Worm (Caenorhabditis elegans) whole organism, L4 larva: ENCODE measurements around the gene col-14.
A peak's percentile ranks its signal among the peaks of the same experiment; 100 is the strongest.

Experiments
- F44E2.7 ChIP-seq: fragments of 200-800 bp; sonication (Bioruptor generic); IDR thresholded peaks from 2 replicates; pipeline ENCODE4 v2.1.2; 2022; ENCODE audit warnings: missing genetic modification characterization, missing compliant biosample characterization
- F49E8.2 ChIP-seq: sonication (generic microtip); optimal IDR thresholded peaks from 2 replicates; lab custom pipeline; 2016; ENCODE audit warnings: missing compliant biosample characterization, mild to moderate bottlenecking, missing genetic modification characterization, borderline replicate concordance
- R02D3.7 ChIP-seq: fragments of 150-350 bp; sonication (generic microtip); optimal IDR thresholded peaks from 3 replicates; lab custom pipeline; 2014; ENCODE audit warnings: missing biosample characterization, missing genetic modification characterization
- T26A8.4 ChIP-seq: fragments of 200-800 bp; sonication (Bioruptor generic); IDR thresholded peaks from 2 replicates; pipeline ENCODE4 v1.3.6; 2022; ENCODE audit warnings: missing genetic modification characterization, missing compliant biosample characterization
- aha-1 ChIP-seq: fragments of 150-350 bp; peaks from one replicate; lab custom pipeline; 2014; ENCODE audit warnings: missing biosample characterization, missing genetic modification characterization
- aly-2 ChIP-seq: sonication (generic microtip); optimal IDR thresholded peaks from 2 replicates; lab custom pipeline; 2018; ENCODE audit warnings: missing biosample characterization, missing genetic modification characterization
- attf-4 ChIP-seq: sonication (generic microtip); optimal IDR thresholded peaks from 3 replicates; lab custom pipeline; 2017; ENCODE audit warnings: missing biosample characterization, missing genetic modification characterization
- ceh-20 ChIP-seq: fragments of 200-800 bp; sonication (Bioruptor generic); IDR thresholded peaks from 2 replicates; pipeline ENCODE4 v1.3.6; 2022; ENCODE audit warnings: missing genetic modification reagents, missing genetic modification characterization, missing compliant biosample characterization
- ceh-28 ChIP-seq: fragments of 150-350 bp; optimal IDR thresholded peaks from 2 replicates; lab custom pipeline; 2014; ENCODE audit warnings: missing biosample characterization, missing genetic modification reagents, missing genetic modification characterization
- ceh-32 ChIP-seq: sonication (generic microtip); optimal IDR thresholded peaks from 2 replicates; lab custom pipeline; 2016; ENCODE audit warnings: mild to moderate bottlenecking, missing genetic modification characterization, missing compliant biosample characterization; ENCODE audit not compliant: poor library complexity
- ceh-44 ChIP-seq: fragments of 200-800 bp; sonication (Bioruptor generic); IDR thresholded peaks from 2 replicates; pipeline ENCODE4 v1.3.6; 2022; ENCODE audit warnings: missing genetic modification reagents, missing genetic modification characterization, missing compliant biosample characterization
- ctbp-1 ChIP-seq: fragments of 200-800 bp; sonication (Bioruptor generic); IDR thresholded peaks from 2 replicates; pipeline ENCODE4 v1.3.6; 2022; ENCODE audit warnings: missing genetic modification reagents, missing genetic modification characterization, missing compliant biosample characterization
- daf-12 ChIP-seq: fragments of 150-350 bp; optimal IDR thresholded peaks from 2 replicates; lab custom pipeline; 2014; ENCODE audit warnings: missing biosample characterization, missing genetic modification reagents, missing genetic modification characterization
- daf-16 ChIP-seq, 3 experiments: sonication (generic microtip); optimal IDR thresholded peaks; 2 replicates each; lab custom pipeline; 2016 to 2017; ENCODE audit warnings: missing genetic modification characterization in 3 of 3, missing genetic modification reagents in 3 of 3, mild to moderate bottlenecking in 2 of 3, missing compliant biosample characterization in 2 of 3, missing biosample characterization in 1 of 3, moderate library complexity in 1 of 3
- dmd-6 ChIP-seq: fragments of 200-800 bp; sonication (Bioruptor generic); IDR thresholded peaks from 2 replicates; pipeline ENCODE4 v1.3.6; 2022; ENCODE audit warnings: missing genetic modification reagents, missing genetic modification characterization, missing compliant biosample characterization
- dmd-9 ChIP-seq: fragments of 200-800 bp; sonication (Bioruptor generic); IDR thresholded peaks from 2 replicates; pipeline ENCODE4 v1.3.6; 2022; ENCODE audit warnings: missing genetic modification reagents, missing genetic modification characterization, missing compliant biosample characterization
- dve-1 ChIP-seq: sonication (generic microtip); optimal IDR thresholded peaks from 2 replicates; lab custom pipeline; 2017; ENCODE audit warnings: antibody characterized with exemption, mild to moderate bottlenecking, missing genetic modification characterization, missing compliant biosample characterization; ENCODE audit not compliant: insufficient read depth
- egl-27 ChIP-seq: sonication (generic microtip); optimal IDR thresholded peaks from 3 replicates; lab custom pipeline; 2017; ENCODE audit warnings: missing biosample characterization, missing genetic modification reagents, missing genetic modification characterization
- fkh-10 ChIP-seq: fragments of 150-350 bp; optimal IDR thresholded peaks from 2 replicates; lab custom pipeline; 2014; ENCODE audit warnings: missing biosample characterization, missing genetic modification reagents, missing genetic modification characterization
- hlh-30 ChIP-seq: sonication (generic microtip); optimal IDR thresholded peaks from 2 replicates; lab custom pipeline; 2017; ENCODE audit warnings: antibody characterized with exemption, mild to moderate bottlenecking, missing genetic modification characterization, missing compliant biosample characterization; ENCODE audit not compliant: insufficient read depth
- hmg-1.1 ChIP-seq: fragments of 200-800 bp; sonication (Bioruptor generic); IDR thresholded peaks from 2 replicates; pipeline ENCODE4 v1.3.6; 2022; ENCODE audit warnings: missing genetic modification reagents, missing genetic modification characterization, missing compliant biosample characterization
- jun-1 ChIP-seq: fragments of 150-350 bp; optimal IDR thresholded peaks from 2 replicates; lab custom pipeline; 2014; ENCODE audit warnings: missing biosample characterization, missing genetic modification reagents, missing genetic modification characterization
- lim-7 ChIP-seq: fragments of 200-800 bp; sonication (Bioruptor generic); IDR thresholded peaks from 2 replicates; pipeline ENCODE4 v1.3.6; 2022; ENCODE audit warnings: missing genetic modification characterization, missing compliant biosample characterization
- lir-3 ChIP-seq: sonication (generic microtip); optimal IDR thresholded peaks from 2 replicates; lab custom pipeline; 2016; ENCODE audit warnings: mild to moderate bottlenecking, missing genetic modification characterization, missing compliant biosample characterization
- lsy-2 ChIP-seq, 2 experiments: fragments of 150-350 bp in 1 of 2; sonication (generic microtip) in 1 of 2; optimal IDR thresholded peaks; 2 replicates each; lab custom pipeline; 2014 to 2017; ENCODE audit warnings: missing biosample characterization in 2 of 2, missing genetic modification characterization in 2 of 2
- mdl-1 ChIP-seq, 2 experiments: fragments of 150-350 bp in 1 of 2; sonication (generic microtip) in 1 of 2; optimal IDR thresholded peaks; 2 replicates each; lab custom pipeline; 2014 to 2017; ENCODE audit warnings: missing biosample characterization in 2 of 2, missing genetic modification characterization in 2 of 2
- mep-1 ChIP-seq: fragments of 150-350 bp; sonication (generic microtip); optimal IDR thresholded peaks from 3 replicates; lab custom pipeline; 2014; ENCODE audit warnings: missing biosample characterization, missing genetic modification characterization
- mxl-2 ChIP-seq: fragments of 200-800 bp; sonication (Bioruptor generic); conservative IDR thresholded peaks from 2 replicates; pipeline ENCODE4 v1.3.6; 2022; ENCODE audit warnings: missing genetic modification reagents, missing genetic modification characterization, missing compliant biosample characterization
- nhr-237 ChIP-seq: sonication (generic microtip); optimal IDR thresholded peaks from 2 replicates; lab custom pipeline; 2017; ENCODE audit warnings: missing biosample characterization, missing genetic modification characterization
- nhr-25 ChIP-seq: sonication (generic microtip); optimal IDR thresholded peaks from 2 replicates; lab custom pipeline; 2017; ENCODE audit warnings: missing genetic modification characterization, mild to moderate bottlenecking, missing compliant biosample characterization, antibody characterized with exemption, moderate library complexity, borderline replicate concordance; ENCODE audit not compliant: insufficient read depth
- nhr-28 ChIP-seq: fragments of 150-350 bp; optimal IDR thresholded peaks from 2 replicates; lab custom pipeline; 2014; ENCODE audit warnings: missing biosample characterization, missing genetic modification characterization
- nhr-41 ChIP-seq: fragments of 200-800 bp; sonication (Bioruptor generic); IDR thresholded peaks from 2 replicates; pipeline ENCODE4 v1.3.6; 2022; ENCODE audit warnings: missing genetic modification reagents, missing genetic modification characterization, missing compliant biosample characterization
- nhr-42 ChIP-seq: fragments of 200-800 bp; sonication (Bioruptor generic); IDR thresholded peaks from 2 replicates; pipeline ENCODE4 v1.3.6; 2022; ENCODE audit warnings: missing genetic modification characterization, missing compliant biosample characterization
- nhr-48 ChIP-seq: sonication (generic microtip); optimal IDR thresholded peaks from 2 replicates; lab custom pipeline; 2016; ENCODE audit warnings: mild to moderate bottlenecking, missing genetic modification characterization, missing compliant biosample characterization
- nhr-6 ChIP-seq: fragments of 150-350 bp; optimal IDR thresholded peaks from 2 replicates; lab custom pipeline; 2014; ENCODE audit warnings: missing biosample characterization, missing genetic modification characterization
- nhr-76 ChIP-seq: fragments of 150-350 bp; optimal IDR thresholded peaks from 2 replicates; lab custom pipeline; 2014; ENCODE audit warnings: missing biosample characterization, missing genetic modification characterization
- pha-4 ChIP-seq, 2 experiments: fragments of 150-350 bp in 1 of 2; fragments of 200-800 bp in 1 of 2; sonication (Bioruptor generic) in 1 of 2; IDR thresholded peaks in 1 of 2; optimal IDR thresholded peaks in 1 of 2; 2 replicates each; pipeline versions ENCODE4 v1.3.6 to Lab custom; 2014 to 2022; ENCODE audit warnings: missing genetic modification characterization in 2 of 2, missing genetic modification reagents in 2 of 2, missing biosample characterization in 1 of 2, missing compliant biosample characterization in 1 of 2
- php-3 ChIP-seq: fragments of 200-800 bp; sonication (Bioruptor generic); IDR thresholded peaks from 2 replicates; pipeline ENCODE4 v1.3.6; 2022; ENCODE audit warnings: missing genetic modification reagents, missing genetic modification characterization, missing compliant biosample characterization
- rbr-2 ChIP-seq: sonication (generic microtip); optimal IDR thresholded peaks from 2 replicates; lab custom pipeline; 2016; ENCODE audit warnings: missing genotype, missing genetic modification characterization, missing compliant biosample characterization
- saeg-2 ChIP-seq: fragments of 200-800 bp; sonication (Bioruptor generic); IDR thresholded peaks from 2 replicates; pipeline ENCODE4 v1.3.6; 2022; ENCODE audit warnings: missing genetic modification reagents, missing genetic modification characterization, missing compliant biosample characterization
- sdz-12 ChIP-seq: fragments of 200-800 bp; sonication (Bioruptor generic); optimal IDR thresholded peaks from 2 replicates; lab custom pipeline; 2018; ENCODE audit warnings: mild to moderate bottlenecking, missing genetic modification characterization, missing compliant biosample characterization
- set-16 ChIP-seq: fragments of 200-800 bp; sonication (Bioruptor generic); IDR thresholded peaks from 2 replicates; pipeline ENCODE4 v1.3.6; 2022; ENCODE audit warnings: missing genetic modification reagents, missing genetic modification characterization, missing compliant biosample characterization
- spr-1 ChIP-seq: sonication (generic microtip); optimal IDR thresholded peaks from 2 replicates; lab custom pipeline; 2016; ENCODE audit warnings: mild to moderate bottlenecking, missing genetic modification characterization, missing compliant biosample characterization
- unc-62 ChIP-seq, 3 experiments: fragments of 150-350 bp in 1 of 3; sonication (generic microtip); optimal IDR thresholded peaks in 2 of 3; peaks in 1 of 3; 1 replicate in 1 of 3; 2 replicates in 2 of 3; lab custom pipeline; 2014 to 2017; ENCODE audit warnings: missing biosample characterization in 3 of 3, missing genetic modification characterization in 3 of 3, missing genetic modification reagents in 3 of 3, missing genotype in 1 of 3
- vab-7 ChIP-seq: fragments of 200-800 bp; sonication (Bioruptor generic); IDR thresholded peaks from 2 replicates; pipeline ENCODE4 v1.3.6; 2022; ENCODE audit warnings: missing genetic modification reagents, missing genetic modification characterization, missing compliant biosample characterization
- zfp-2 ChIP-seq: sonication (generic microtip); optimal IDR thresholded peaks from 2 replicates; lab custom pipeline; 2016; ENCODE audit warnings: mild to moderate bottlenecking, missing genetic modification characterization, missing compliant biosample characterization
- zfp-3 ChIP-seq: fragments of 200-800 bp; sonication (Bioruptor generic); conservative IDR thresholded peaks from 2 replicates; pipeline ENCODE4 v1.3.6; 2022; ENCODE audit warnings: missing genetic modification reagents, missing genetic modification characterization, missing compliant biosample characterization
- zip-2 ChIP-seq: fragments of 150-350 bp; optimal IDR thresholded peaks from 2 replicates; lab custom pipeline; 2014; ENCODE audit warnings: missing biosample characterization, missing genetic modification characterization
- ztf-7 ChIP-seq: fragments of 150-350 bp; optimal IDR thresholded peaks from 2 replicates; lab custom pipeline; 2014; ENCODE audit warnings: missing biosample characterization, missing genetic modification characterization

The col-14 gene

DNA sequence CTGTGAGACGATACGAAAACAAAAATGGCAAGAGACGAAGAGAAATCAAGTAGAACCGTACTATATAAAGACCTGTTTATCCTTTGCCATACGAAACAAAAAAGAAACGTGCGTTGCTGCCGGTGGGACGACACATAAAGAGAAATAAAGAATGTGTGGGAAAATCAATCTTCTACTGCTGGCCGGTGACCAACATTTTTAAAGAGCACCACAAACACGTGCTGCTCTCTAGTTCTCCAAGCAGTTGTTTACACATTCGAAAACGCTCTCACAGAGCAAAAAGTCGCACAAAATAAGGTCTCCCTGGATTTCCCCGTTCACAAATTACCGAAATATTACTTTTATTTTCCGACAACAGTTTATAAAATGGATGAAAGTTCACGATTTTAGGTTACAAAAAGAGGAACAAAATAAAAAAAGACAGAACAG lies 36.3 kb downstream of the col-14 start, which contains the start of gene imp-3:
TSS of gene imp-3 (minus strand) at position 93 of the 429 bp plus-strand sequence.
- TF ChIP-seq nhr-25, result no peak
- no peak for TF ChIP-seq set-16 (GFP tag; lab: Robert Waterston, UW)
- TF ChIP-seq saeg-2 (GFP tag; lab: Robert Waterston, UW), result no peak
- TF ChIP-seq sdz-12 (GFP tag; lab: Kevin White, UChicago), result no peak
- peak; percentile 28 to 60 for TF ChIP-seq daf-16 (GFP tag; optimal IDR thresholded peaks at IDR 0.05; lab: Kevin White, UChicago)
- TF ChIP-seq daf-16 (tag; optimal IDR thresholded peaks at IDR 0.05; lab: Kevin White, UChicago), result peak; percentile 88
- TF ChIP-seq mxl-2 (GFP tag; lab: Robert Waterston, UW), result peak; percentile 46; the same call in 1 of the 2 replicates
- TF ChIP-seq unc-62 (GFP tag; optimal IDR thresholded peaks at IDR 0.05 in 1 of 2; lab: Kevin White, UChicago), result peak in 1 of 2 experiments; percentile 12
- TF ChIP-seq unc-62 (tag; optimal IDR thresholded peaks at IDR 0.05; lab: Kevin White, UChicago), result no peak
- TF ChIP-seq dmd-9, result no peak
- TF ChIP-seq F49E8.2 (tag; lab: Kevin White, UChicago), result no peak
- peak; percentile 81 for TF ChIP-seq hlh-30
- TF ChIP-seq mdl-1 (tag; optimal IDR thresholded peaks at IDR 0.05; lab: Kevin White, UChicago), result peak; percentile 41 to 88
- TF ChIP-seq ceh-20 (GFP tag; lab: Robert Waterston, UW), result peak; percentile 50; the same call in 1 of the 2 replicates
- peak; percentile 69 for TF ChIP-seq T26A8.4 (GFP tag; lab: Robert Waterston, UW)
- no peak for TF ChIP-seq ceh-28 (tag; lab: Kevin White, UChicago)
- peak; percentile 64 for TF ChIP-seq rbr-2 (tag; lab: Kevin White, UChicago)
- peak; percentile 77 for TF ChIP-seq mep-1 (tag; lab: Kevin White, UChicago)
- TF ChIP-seq lim-7 (GFP tag; lab: Robert Waterston, UW), result no peak; the same call in 1 of the 2 replicates
- peak; percentile 18 for TF ChIP-seq spr-1
- TF ChIP-seq fkh-10 (GFP tag; lab: Kevin White, UChicago), result no peak
- peak; percentile 62 for TF ChIP-seq dve-1 (tag; lab: Kevin White, UChicago)
- TF ChIP-seq nhr-28, result peak; percentile 22
- TF ChIP-seq vab-7 (GFP tag; lab: Robert Waterston, UW), result no peak
- peak; percentile 30 to 83 for TF ChIP-seq lsy-2 (tag; optimal IDR thresholded peaks at IDR 0.05; lab: Kevin White, UChicago)
- TF ChIP-seq ceh-44, result no peak
- peak; percentile 22; the same call in 1 of the 2 replicates for TF ChIP-seq ctbp-1 (GFP tag; lab: Robert Waterston, UW)
- peak; percentile 98 for TF ChIP-seq aha-1 (tag; lab: Kevin White, UChicago)
- TF ChIP-seq zip-2 (tag; lab: Kevin White, UChicago), result no peak
- TF ChIP-seq lir-3, result no peak
- no peak for TF ChIP-seq ceh-32 (tag; lab: Kevin White, UChicago)
- no peak for TF ChIP-seq nhr-48 (tag; lab: Kevin White, UChicago)
- TF ChIP-seq ztf-7, result no peak
- no peak for TF ChIP-seq zfp-2 (tag; lab: Kevin White, UChicago)
- no peak for TF ChIP-seq jun-1
- peak; percentile 63; the same call in 1 of the 2 replicates for TF ChIP-seq hmg-1.1
- peak; percentile 52 for TF ChIP-seq dmd-6 (GFP tag; lab: Robert Waterston, UW)
- TF ChIP-seq egl-27 (tag; lab: Kevin White, UChicago), result no peak
- TF ChIP-seq attf-4 (tag; lab: Kevin White, UChicago), result no peak
- peak; percentile 71; the same call in 1 of the 2 replicates for TF ChIP-seq pha-4 (GFP tag; IDR thresholded peaks at IDR 0.05; lab: Robert Waterston, UW)
- peak; percentile 49 for TF ChIP-seq pha-4 (tag; optimal IDR thresholded peaks at IDR 0.05; lab: Kevin White, UChicago)
- TF ChIP-seq nhr-76 (tag; lab: Kevin White, UChicago), result no peak
- 0 out of 2 replicates have a peak, but pooled peaks have one; percentile 30 for TF ChIP-seq php-3 (GFP tag; lab: Robert Waterston, UW)
- peak; percentile 21 for TF ChIP-seq nhr-6
- TF ChIP-seq R02D3.7 (tag; lab: Kevin White, UChicago), result no peak
- no peak for TF ChIP-seq F44E2.7 (GFP tag; lab: Robert Waterston, UW)
- 0 out of 2 replicates have a peak, but pooled peaks have one; percentile 9 for TF ChIP-seq nhr-42 (GFP tag; lab: Robert Waterston, UW)
- no peak for TF ChIP-seq nhr-41 (GFP tag; lab: Robert Waterston, UW)
- TF ChIP-seq zfp-3, result peak; percentile 53
- no peak for TF ChIP-seq aly-2 (tag; lab: Kevin White, UChicago)
- TF ChIP-seq daf-12, result no peak
- TF ChIP-seq nhr-237 (tag; lab: Kevin White, UChicago), result no peak
